Worm (Caenorhabditis elegans) whole organism, L4 larva: ENCODE data around the gene best-21.

Experiments
- Y48G9A.11 ChIP-seq: fragments of 200-800 bp; sonication (Bioruptor generic); IDR thresholded peaks from 2 replicates; pipeline ENCODE4 v1.3.6; 2022; ENCODE audit warnings: missing genetic modification reagents, missing genetic modification characterization, missing compliant biosample characterization
- ZK337.2 ChIP-seq: fragments of 200-800 bp; sonication (Bioruptor generic); IDR thresholded peaks from 2 replicates; pipeline ENCODE4 v1.3.6; 2022; ENCODE audit warnings: missing genetic modification reagents, missing genetic modification characterization, missing compliant biosample characterization
- aha-1 ChIP-seq: fragments of 150-350 bp; peaks from one replicate; lab custom pipeline; 2014; ENCODE audit warnings: missing biosample characterization, missing genetic modification characterization
- aly-2 ChIP-seq: sonication (generic microtip); optimal IDR thresholded peaks from 2 replicates; lab custom pipeline; 2018; ENCODE audit warnings: missing biosample characterization, missing genetic modification characterization
- daf-16 ChIP-seq, 3 experiments: sonication (generic microtip); optimal IDR thresholded peaks; 2 replicates each; lab custom pipeline; 2016 to 2017; ENCODE audit warnings: missing genetic modification characterization in 3 of 3, missing genetic modification reagents in 3 of 3, mild to moderate bottlenecking in 2 of 3, missing compliant biosample characterization in 2 of 3, missing biosample characterization in 1 of 3, moderate library complexity in 1 of 3
- dpl-1 ChIP-seq: fragments of 150-350 bp; optimal IDR thresholded peaks from 2 replicates; lab custom pipeline; 2014; ENCODE audit warnings: missing biosample characterization, missing genetic modification reagents, missing genetic modification characterization
- egl-27 ChIP-seq: sonication (generic microtip); optimal IDR thresholded peaks from 3 replicates; lab custom pipeline; 2017; ENCODE audit warnings: missing biosample characterization, missing genetic modification reagents, missing genetic modification characterization
- hlh-30 ChIP-seq: sonication (generic microtip); optimal IDR thresholded peaks from 2 replicates; lab custom pipeline; 2017; ENCODE audit warnings: antibody characterized with exemption, mild to moderate bottlenecking, missing genetic modification characterization, missing compliant biosample characterization; ENCODE audit not compliant: insufficient read depth
- nhr-25 ChIP-seq: sonication (generic microtip); optimal IDR thresholded peaks from 2 replicates; lab custom pipeline; 2017; ENCODE audit warnings: missing genetic modification characterization, mild to moderate bottlenecking, missing compliant biosample characterization, antibody characterized with exemption, moderate library complexity, borderline replicate concordance; ENCODE audit not compliant: insufficient read depth
- pha-4 ChIP-seq, 2 experiments: fragments of 150-350 bp in 1 of 2; fragments of 200-800 bp in 1 of 2; sonication (Bioruptor generic) in 1 of 2; IDR thresholded peaks in 1 of 2; optimal IDR thresholded peaks in 1 of 2; 2 replicates each; pipeline versions ENCODE4 v1.3.6 to Lab custom; 2014 to 2022; ENCODE audit warnings: missing genetic modification characterization in 2 of 2, missing genetic modification reagents in 2 of 2, missing biosample characterization in 1 of 2, missing compliant biosample characterization in 1 of 2

- TF ChIP-seq aha-1 = no peak
- no peak for TF ChIP-seq Y48G9A.11 (GFP tag; lab: Robert Waterston, UW)
- TF ChIP-seq dpl-1 = no peak
- no peak for TF ChIP-seq nhr-25 (tag; lab: Kevin White, UChicago)
- peak; percentile 67 for TF ChIP-seq hlh-30 (tag; lab: Kevin White, UChicago)
- no peak for TF ChIP-seq egl-27 (tag; lab: Kevin White, UChicago)
- no peak for TF ChIP-seq aly-2 (tag; lab: Kevin White, UChicago)
- TF ChIP-seq daf-16 (GFP tag; optimal IDR thresholded peaks at IDR 0.05; lab: Kevin White, UChicago) = no peak
- TF ChIP-seq daf-16 (tag; optimal IDR thresholded peaks at IDR 0.05; lab: Kevin White, UChicago) = no peak
- TF ChIP-seq pha-4 (GFP tag; IDR thresholded peaks at IDR 0.05; lab: Robert Waterston, UW) = no peak
- no peak for TF ChIP-seq pha-4 (tag; optimal IDR thresholded peaks at IDR 0.05; lab: Kevin White, UChicago)
- TF ChIP-seq ZK337.2 (GFP tag; lab: Robert Waterston, UW) = no peak
Observed at ce11 chrIV:15259548-15259947, 42.7 kb upstream of the best-21 start, which contains the start of gene Y73F8A.5.
